Fruit fly (Drosophila melanogaster): ENCODE data around the gene Sema5c.

DNA sequence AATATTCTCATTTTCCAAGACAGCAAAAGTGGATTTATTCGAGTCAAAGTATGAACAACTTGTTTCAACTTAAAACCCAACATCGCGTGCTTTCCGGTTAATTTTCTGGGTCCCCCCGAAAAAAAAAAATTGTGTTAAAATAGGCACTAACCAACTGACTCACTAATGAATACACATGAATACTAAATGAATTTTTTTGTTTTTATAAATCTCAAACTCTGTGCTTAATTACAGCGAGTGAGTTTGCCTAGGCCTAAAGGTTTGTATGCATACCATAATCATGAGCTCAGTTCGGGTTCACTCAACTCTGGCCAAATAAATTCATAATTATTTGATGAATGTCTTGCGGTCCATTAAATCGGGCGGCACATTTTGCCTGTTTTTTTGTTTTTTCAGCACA, 25.7 kb upstream of the Sema5c start:
- TF ChIP-seq CG32121 (GFP tag; IDR thresholded peaks at IDR 0.05) (no peak), Snoo (tag; optimal IDR thresholded peaks at IDR 0.05) (no peak), Ets98B (GFP tag; IDR thresholded peaks at IDR 0.05) (no peak), D1 (tag; optimal IDR thresholded peaks at IDR 0.05) (no peak)
